Fruit fly (Drosophila melanogaster): Measurements from ENCODE around the gene CG7362.

DNA sequence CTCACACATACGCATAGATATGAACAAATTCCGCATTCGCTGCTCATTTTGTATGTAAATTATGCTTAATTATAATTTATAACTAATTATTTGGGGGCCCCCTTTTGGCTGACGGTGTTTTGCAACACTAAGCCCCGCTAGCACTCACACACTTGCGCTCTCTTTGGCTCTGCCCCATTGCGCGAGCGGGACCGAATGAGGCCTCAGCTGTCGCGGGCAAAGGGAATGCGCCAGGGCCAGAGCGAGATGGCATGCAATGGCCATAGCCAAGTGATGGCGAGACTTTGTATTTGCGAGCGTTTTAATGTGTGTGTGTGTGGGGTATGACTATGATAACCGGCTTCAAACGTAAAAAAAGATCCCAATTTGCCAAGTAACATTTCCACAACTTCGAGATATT, 15.2 kb downstream of the CG7362 start:
- TF ChIP-seq ttk (optimal IDR thresholded peaks at IDR 0.05) (no peak), insv (optimal IDR thresholded peaks at IDR 0.05) (no peak), h (optimal IDR thresholded peaks at IDR 0.05) (no peak), Sin3A (optimal IDR thresholded peaks at IDR 0.05) (no peak), Myc (optimal IDR thresholded peaks at IDR 0.05) (no peak)
